Worm (Caenorhabditis elegans): ENCODE results near the gene F59A1.16.
A peak's percentile ranks its signal among the peaks of the same experiment; 100 is the strongest.

F59A1.16 gene

ce11 chrV:17723142-17723781, 38.5 kb upstream of the F59A1.16 start:
- TF ChIP-seq ceh-45 (GFP tag; IDR thresholded peaks at IDR 0.05) (no peak), elt-2 (tag; optimal IDR thresholded peaks at IDR 0.05) (peak; percentile 18), pqm-1 (tag; optimal IDR thresholded peaks at IDR 0.05) (no peak), ceh-19 (GFP tag; optimal IDR thresholded peaks at IDR 0.05) (no peak), syd-9 (tag; optimal IDR thresholded peaks at IDR 0.05) (no peak), pag-3 (tag; optimal IDR thresholded peaks at IDR 0.05; ENCODE audit: borderline replicate concordance) (no peak)

DNA sequence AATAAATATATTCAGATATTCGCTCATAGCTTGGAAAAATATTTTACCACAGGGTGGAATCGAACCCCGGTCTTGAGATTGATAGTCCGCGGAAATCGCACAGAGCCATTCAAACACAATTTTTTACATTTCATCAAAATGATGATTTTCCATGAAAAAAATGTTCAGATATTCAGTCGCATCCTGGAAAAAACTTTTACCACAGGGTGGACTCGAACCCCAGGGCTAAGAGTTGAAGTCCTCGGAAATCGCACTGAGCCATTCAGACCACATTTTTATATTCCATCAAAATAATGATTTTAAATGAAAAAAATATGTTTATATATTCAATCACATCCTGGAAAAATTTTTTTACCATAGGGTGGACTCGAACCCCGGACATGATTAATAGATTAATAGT, 37.8 kb upstream of the F59A1.16 start:
- TF ChIP-seq ceh-31 (tag; optimal IDR thresholded peaks at IDR 0.05) (no peak), lim-6 (tag; optimal IDR thresholded peaks at IDR 0.05) (no peak), ceh-30 (tag; optimal IDR thresholded peaks at IDR 0.05) (no peak), hlh-15 (tag; optimal IDR thresholded peaks at IDR 0.05) (no peak), T23F11.4 (GFP tag; optimal IDR thresholded peaks at IDR 0.05) (no peak), pax-1 (tag; optimal IDR thresholded peaks at IDR 0.05) (no peak), mec-3 (tag; optimal IDR thresholded peaks at IDR 0.05; ENCODE audit: borderline replicate concordance) (no peak), sox-2 (GFP tag; IDR thresholded peaks at IDR 0.05) (no peak)

DNA sequence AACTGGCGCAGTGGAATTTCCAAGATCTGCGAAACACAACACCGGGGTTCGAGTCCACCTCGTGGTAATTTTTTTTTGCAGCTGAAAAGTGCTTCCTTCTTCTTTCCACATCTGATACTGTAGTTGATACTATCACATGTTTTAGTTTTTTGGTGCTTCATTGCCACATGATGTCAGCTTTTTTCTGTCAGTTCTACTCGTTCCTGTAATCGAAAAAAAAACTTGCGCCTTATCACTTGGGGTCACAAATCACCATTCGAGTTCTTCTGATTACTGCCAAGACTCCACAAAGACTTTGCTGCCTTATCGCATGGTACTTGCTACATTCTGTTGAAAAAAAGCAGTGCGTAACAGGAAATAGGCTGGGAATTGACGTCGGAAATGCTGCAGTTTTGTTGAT, 37.0 kb upstream of the F59A1.16 start:
- TF ChIP-seq unc-42 (tag; optimal IDR thresholded peaks at IDR 0.05), result no peak
- TF ChIP-seq elt-2 (tag; optimal IDR thresholded peaks at IDR 0.05), result peak; percentile 83
- TF ChIP-seq elt-4 (tag; optimal IDR thresholded peaks at IDR 0.05), result no peak

DNA sequence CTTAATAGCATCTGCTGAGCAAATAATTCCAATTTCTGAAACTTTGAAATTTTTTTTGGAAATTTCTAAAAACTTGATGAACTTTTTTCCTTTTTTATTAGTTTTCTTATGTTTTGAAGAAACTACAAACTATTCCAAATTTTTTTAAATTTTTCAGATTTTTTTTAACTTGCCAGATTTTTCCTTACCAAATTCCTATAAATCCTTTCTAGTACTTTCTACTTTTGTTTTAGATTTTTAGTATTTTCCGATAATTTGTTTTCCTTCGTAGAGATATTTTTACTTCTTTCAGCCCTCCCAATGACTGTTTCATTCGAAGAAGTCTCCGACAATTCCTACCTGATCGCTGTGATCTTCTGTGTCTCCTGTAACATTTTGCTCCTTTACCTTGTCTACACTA, 33.9 kb upstream of the F59A1.16 start, which contains the start of gene str-77:
str-77 (plus strand) TSS at position 301 of the 400 bp plus-strand sequence.
- TF ChIP-seq pqm-1 (tag; optimal IDR thresholded peaks at IDR 0.05) (no peak), gmeb-2 (tag; optimal IDR thresholded peaks at IDR 0.05) (no peak), elt-2 (tag; optimal IDR thresholded peaks at IDR 0.05) (no peak), K09A11.1 (tag; optimal IDR thresholded peaks at IDR 0.05; ENCODE audit: insufficient read depth) (no peak), tbx-2 (tag; optimal IDR thresholded peaks at IDR 0.05) (no peak), dve-1 (tag; optimal IDR thresholded peaks at IDR 0.05) (no peak), pag-3 (tag; optimal IDR thresholded peaks at IDR 0.05; ENCODE audit: borderline replicate concordance) (no peak), pha-2 (tag; optimal IDR thresholded peaks at IDR 0.05) (no peak), F13H6.1 (tag; optimal IDR thresholded peaks at IDR 0.05) (no peak), C08G9.2 (tag; optimal IDR thresholded peaks at IDR 0.05) (no peak), unc-3 (GFP tag; conservative IDR thresholded peaks at IDR 0.05) (no peak), unc-3 (tag; optimal IDR thresholded peaks at IDR 0.05) (no peak), ceh-30 (tag; optimal IDR thresholded peaks at IDR 0.05) (no peak), elt-4 (tag; optimal IDR thresholded peaks at IDR 0.05) (no peak), eyg-1 (tag; optimal IDR thresholded peaks at IDR 0.05) (no peak), che-1 (tag; optimal IDR thresholded peaks at IDR 0.05) (no peak), ets-4 (tag; optimal IDR thresholded peaks at IDR 0.05) (no peak)

ce11 chrV:17714330-17714729, 29.6 kb upstream of the F59A1.16 start, which contains the start of gene twk-33:
Gene twk-33 (minus strand): TSS chrV:17714377.
- no peak for TF ChIP-seq ceh-18 (tag; optimal IDR thresholded peaks at IDR 0.05)
- peak; percentile 98 for TF ChIP-seq elt-2 (tag; optimal IDR thresholded peaks at IDR 0.05)
- TF ChIP-seq elt-4 (tag; optimal IDR thresholded peaks at IDR 0.05), result no peak

DNA sequence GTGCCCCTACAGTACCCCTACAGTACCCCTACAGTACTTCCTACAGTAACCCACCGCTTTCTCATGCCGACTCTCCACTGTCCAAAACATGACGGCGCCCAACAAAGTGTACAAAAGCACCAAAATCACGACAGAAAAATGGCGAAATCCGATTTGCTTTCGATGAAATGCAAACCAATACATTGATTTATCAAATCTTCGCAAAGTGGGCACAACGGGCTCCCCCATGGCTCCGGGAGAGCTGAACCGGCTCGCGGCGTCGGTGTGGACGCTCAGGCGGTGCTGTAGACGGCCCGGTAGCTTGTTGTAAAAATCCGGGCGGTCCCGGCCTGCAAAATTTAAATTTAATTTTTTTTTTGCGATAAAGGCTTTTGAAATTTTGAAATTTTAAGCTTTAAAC, 27.6 kb upstream of the F59A1.16 start:
- TF ChIP-seq ceh-24 (tag; optimal IDR thresholded peaks at IDR 0.05), result no peak
- no peak for TF ChIP-seq hlh-13 (GFP tag; optimal IDR thresholded peaks at IDR 0.05)
- TF ChIP-seq C38D4.7 (GFP tag; optimal IDR thresholded peaks at IDR 0.05), result no peak
- TF ChIP-seq eyg-1 (tag; optimal IDR thresholded peaks at IDR 0.05), result no peak
- no peak for TF ChIP-seq unc-42 (tag; optimal IDR thresholded peaks at IDR 0.05)
- TF ChIP-seq ceh-6 (GFP tag; optimal IDR thresholded peaks at IDR 0.05), result no peak
